Fruit fly (Drosophila melanogaster) whole organism, embryonic: ENCODE data around the gene CG5715.

ENCODE experiments used
- Abd-B ChIP-seq: fragments of 200-800 bp; sonication (Bioruptor generic); optimal IDR thresholded peaks from 2 replicates; lab custom pipeline; 2018; ENCODE audit warnings: missing biosample characterization, mild to moderate bottlenecking, missing genetic modification characterization, moderate library complexity
- Adf1 ChIP-seq: fragments of 200-800 bp; sonication (Bioruptor generic); IDR thresholded peaks from 2 replicates; pipeline ENCODE4 v1.3.6; 2022; ENCODE audit warnings: missing biosample characterization, missing genetic modification characterization
- BtbVII ChIP-seq: fragments of 200-800 bp; sonication (Bioruptor generic); optimal IDR thresholded peaks from 3 replicates; lab custom pipeline; 2017; ENCODE audit warnings: missing biosample characterization, mild to moderate bottlenecking, missing genetic modification characterization
- CG14965 ChIP-seq: fragments of 200-800 bp; sonication (Bioruptor generic); optimal IDR thresholded peaks from 2 replicates; lab custom pipeline; 2016; ENCODE audit warnings: missing biosample characterization, missing genetic modification characterization, borderline replicate concordance
- CG15073 ChIP-seq: fragments of 200-800 bp; sonication (Bioruptor generic); optimal IDR thresholded peaks from 2 replicates; lab custom pipeline; 2016; ENCODE audit warnings: missing biosample characterization, missing genetic modification characterization
- CG15514 ChIP-seq: fragments of 200-800 bp; sonication (Bioruptor generic); optimal IDR thresholded peaks from 3 replicates; lab custom pipeline; 2017; ENCODE audit warnings: missing biosample characterization, missing genetic modification characterization, mild to moderate bottlenecking, moderate library complexity, missing genetic modification reagents
- CG2116 ChIP-seq: fragments of 200-800 bp; sonication (Bioruptor generic); optimal IDR thresholded peaks from 3 replicates; lab custom pipeline; 2018; ENCODE audit warnings: missing biosample characterization, mild to moderate bottlenecking, missing genetic modification characterization
- CG32772 ChIP-seq: fragments of 200-800 bp; sonication (Bioruptor generic); IDR thresholded peaks from 2 replicates; pipeline ENCODE4 v1.3.6; 2022; ENCODE audit warnings: missing biosample characterization, missing genetic modification characterization
- CG34376 ChIP-seq: fragments of 200-800 bp; sonication (Bioruptor generic); optimal IDR thresholded peaks from 2 replicates; lab custom pipeline; 2018; ENCODE audit warnings: missing biosample characterization, mild to moderate bottlenecking, missing genetic modification characterization
- CG34422 ChIP-seq: fragments of 200-800 bp; sonication (Bioruptor generic); IDR thresholded peaks from 3 replicates; pipeline ENCODE4 v1.3.6; 2022; ENCODE audit warnings: missing biosample characterization, missing genetic modification characterization
- CG4360 ChIP-seq: fragments of 200-800 bp; sonication (Bioruptor generic); IDR thresholded peaks from 2 replicates; pipeline ENCODE4 v1.3.6; 2022; ENCODE audit warnings: missing biosample characterization, missing genetic modification characterization
- CG9609 ChIP-seq: fragments of 200-800 bp; sonication (Bioruptor generic); optimal IDR thresholded peaks from 3 replicates; lab custom pipeline; 2016; ENCODE audit warnings: missing biosample characterization, missing genetic modification characterization
- CHES-1-like ChIP-seq: fragments of 200-800 bp; sonication (Bioruptor generic); optimal IDR thresholded peaks from 2 replicates; lab custom pipeline; 2016; ENCODE audit warnings: missing biosample characterization, missing genetic modification characterization
- CoRest ChIP-seq: fragments of 200-800 bp; sonication (Bioruptor generic); optimal IDR thresholded peaks from 3 replicates; lab custom pipeline; 2018; ENCODE audit warnings: missing biosample characterization, mild to moderate bottlenecking, missing genetic modification characterization, moderate library complexity
- Hmx ChIP-seq: fragments of 200-800 bp; sonication (Bioruptor generic); optimal IDR thresholded peaks from 2 replicates; lab custom pipeline; 2016; ENCODE audit warnings: missing biosample characterization, missing genetic modification characterization
- Hr51 ChIP-seq, 2 experiments: fragments of 200-800 bp; sonication (Bioruptor generic); optimal IDR thresholded peaks; 2 replicates in 1 of 2; 3 replicates in 1 of 2; lab custom pipeline; 2016 to 2018; ENCODE audit warnings: missing biosample characterization in 2 of 2, missing genetic modification characterization in 2 of 2, mild to moderate bottlenecking in 1 of 2, moderate library complexity in 1 of 2
- MBD-R2 ChIP-seq: fragments of 200-800 bp; sonication (Bioruptor generic); IDR thresholded peaks from 2 replicates; pipeline ENCODE4 v1.3.6; 2022; ENCODE audit warnings: missing biosample characterization, missing genetic modification characterization
- Med ChIP-seq: fragments of 200-800 bp; sonication (Bioruptor generic); peaks from one replicate; lab custom pipeline; 2016; ENCODE audit warnings: missing biosample characterization, missing genetic modification characterization, mild to moderate bottlenecking, inconsistent platforms, moderate library complexity
- Pdp1 ChIP-seq, 2 experiments: fragments of 200-800 bp; sonication (Bioruptor generic); optimal IDR thresholded peaks; 3 replicates each; lab custom pipeline; 2016; ENCODE audit warnings: missing biosample characterization in 2 of 2, missing genetic modification characterization in 2 of 2, mild to moderate bottlenecking in 1 of 2, moderate library complexity in 1 of 2
- Sry-β ChIP-seq: fragments of 200-800 bp; sonication (Bioruptor generic); optimal IDR thresholded peaks from 2 replicates; lab custom pipeline; 2018; ENCODE audit warnings: missing biosample characterization, mild to moderate bottlenecking, missing genetic modification characterization, moderate library complexity
- Ssrp ChIP-seq: fragments of 200-800 bp; sonication (Bioruptor generic); optimal IDR thresholded peaks from 2 replicates; lab custom pipeline; 2018; ENCODE audit warnings: missing biosample characterization, mild to moderate bottlenecking, missing genetic modification characterization, moderate library complexity
- bab2 ChIP-seq: fragments of 200-800 bp; sonication (Bioruptor generic); optimal IDR thresholded peaks from 2 replicates; lab custom pipeline; 2016; ENCODE audit warnings: missing biosample characterization, missing genetic modification characterization
- bbx ChIP-seq: fragments of 200-800 bp; sonication (Bioruptor generic); IDR thresholded peaks from 2 replicates; pipeline ENCODE4 v1.3.6; 2022; ENCODE audit warnings: missing biosample characterization, missing genetic modification characterization; ENCODE audit not compliant: partially characterized antibody
- br ChIP-seq: fragments of >200 bp; optimal IDR thresholded peaks from 2 replicates; lab custom pipeline; 2017
- caup ChIP-seq: fragments of 200-800 bp; sonication (Bioruptor generic); optimal IDR thresholded peaks from 3 replicates; lab custom pipeline; 2017; ENCODE audit warnings: missing biosample characterization, mild to moderate bottlenecking, missing genetic modification characterization, moderate library complexity; ENCODE audit not compliant: severe bottlenecking
- chm ChIP-seq: fragments of 200-800 bp; sonication (Bioruptor generic); IDR thresholded peaks from 2 replicates; pipeline ENCODE4 v1.3.6; 2022; ENCODE audit warnings: missing biosample characterization, missing genetic modification characterization
- disco-r ChIP-seq: fragments of 200-800 bp; sonication (Bioruptor generic); optimal IDR thresholded peaks from 2 replicates; lab custom pipeline; 2016; ENCODE audit warnings: missing biosample characterization, missing genetic modification characterization
- en ChIP-seq: fragments of 200-800 bp; sonication (Bioruptor generic); optimal IDR thresholded peaks from 2 replicates; lab custom pipeline; 2016; ENCODE audit warnings: missing biosample characterization, missing genetic modification characterization
- exex ChIP-seq: fragments of 200-800 bp; sonication (Bioruptor generic); optimal IDR thresholded peaks from 4 replicates; lab custom pipeline; 2018; ENCODE audit warnings: missing biosample characterization, mild to moderate bottlenecking, missing genetic modification characterization, moderate library complexity
- fd96Cb ChIP-seq: fragments of 200-800 bp; sonication (Bioruptor generic); optimal IDR thresholded peaks from 2 replicates; lab custom pipeline; 2018; ENCODE audit warnings: missing biosample characterization, mild to moderate bottlenecking, missing genetic modification characterization, moderate library complexity
- ftz-f1 ChIP-seq: fragments of 200-800 bp; sonication (Bioruptor generic); optimal IDR thresholded peaks from 2 replicates; lab custom pipeline; 2016; ENCODE audit warnings: missing biosample characterization, missing genetic modification characterization
- gcm2 ChIP-seq: fragments of 200-800 bp; sonication (Bioruptor generic); optimal IDR thresholded peaks from 2 replicates; lab custom pipeline; 2016; ENCODE audit warnings: missing biosample characterization, missing genetic modification characterization
- gro ChIP-seq: fragments of 200-800 bp; sonication (Bioruptor generic); optimal IDR thresholded peaks from 2 replicates; lab custom pipeline; 2016; ENCODE audit warnings: missing biosample characterization, missing genetic modification characterization
- hb ChIP-seq: fragments of 200-800 bp; sonication (Bioruptor generic); IDR thresholded peaks from 3 replicates; pipeline ENCODE4 v1.3.6; 2022; ENCODE audit warnings: missing biosample characterization, missing genetic modification characterization; ENCODE audit not compliant: partially characterized antibody
- jumu ChIP-seq: fragments of 200-800 bp; sonication (Bioruptor generic); optimal IDR thresholded peaks from 3 replicates; lab custom pipeline; 2016; ENCODE audit warnings: missing biosample characterization, missing genetic modification characterization
- kah ChIP-seq: fragments of 200-800 bp; sonication (Bioruptor generic); optimal IDR thresholded peaks from 2 replicates; lab custom pipeline; 2018; ENCODE audit warnings: missing biosample characterization, mild to moderate bottlenecking, missing genetic modification characterization
- nau ChIP-seq: fragments of 200-800 bp; sonication (Bioruptor generic); optimal IDR thresholded peaks from 3 replicates; lab custom pipeline; 2017; ENCODE audit warnings: missing biosample characterization, mild to moderate bottlenecking, missing genetic modification characterization, missing genetic modification reagents
- nom ChIP-seq: fragments of 200-800 bp; sonication (Bioruptor generic); optimal IDR thresholded peaks from 2 replicates; lab custom pipeline; 2017; ENCODE audit warnings: missing biosample characterization, missing genetic modification characterization, mild to moderate bottlenecking, moderate library complexity, missing genetic modification reagents
- otp ChIP-seq: fragments of 200-800 bp; sonication (Bioruptor generic); IDR thresholded peaks from 3 replicates; pipeline ENCODE4, ENCODE4 v1.3.6; 2022; ENCODE audit warnings: missing biosample characterization, missing genetic modification characterization
- sens ChIP-seq: fragments of 200-800 bp; sonication (Bioruptor generic); peaks from one replicate; lab custom pipeline; 2016; ENCODE audit warnings: missing biosample characterization, missing genetic modification characterization
- shn ChIP-seq: fragments of 200-800 bp; sonication (Bioruptor generic); optimal IDR thresholded peaks from 3 replicates; lab custom pipeline; 2016; ENCODE audit warnings: missing biosample characterization, missing genetic modification characterization
- tin ChIP-seq: fragments of 200-800 bp; sonication (Bioruptor generic); optimal IDR thresholded peaks from 3 replicates; lab custom pipeline; 2016; ENCODE audit warnings: missing biosample characterization, missing genetic modification characterization
- tna ChIP-seq: fragments of 200-800 bp; sonication (Bioruptor generic); IDR thresholded peaks from 2 replicates; pipeline ENCODE4 v1.3.6; 2022; ENCODE audit warnings: missing biosample characterization, missing genetic modification characterization; ENCODE audit not compliant: partially characterized antibody
- usp ChIP-seq: fragments of >200 bp; optimal IDR thresholded peaks from 2 replicates; lab custom pipeline; 2017; ENCODE audit warnings: missing biosample characterization, missing genetic modification characterization
- vfl ChIP-seq: fragments of 200-800 bp; sonication (Bioruptor generic); optimal IDR thresholded peaks from 2 replicates; lab custom pipeline; 2016; ENCODE audit warnings: missing biosample characterization, missing genetic modification characterization
- yki ChIP-seq: fragments of >200 bp; optimal IDR thresholded peaks from 3 replicates; lab custom pipeline; 2018

CG5715 gene

DNA sequence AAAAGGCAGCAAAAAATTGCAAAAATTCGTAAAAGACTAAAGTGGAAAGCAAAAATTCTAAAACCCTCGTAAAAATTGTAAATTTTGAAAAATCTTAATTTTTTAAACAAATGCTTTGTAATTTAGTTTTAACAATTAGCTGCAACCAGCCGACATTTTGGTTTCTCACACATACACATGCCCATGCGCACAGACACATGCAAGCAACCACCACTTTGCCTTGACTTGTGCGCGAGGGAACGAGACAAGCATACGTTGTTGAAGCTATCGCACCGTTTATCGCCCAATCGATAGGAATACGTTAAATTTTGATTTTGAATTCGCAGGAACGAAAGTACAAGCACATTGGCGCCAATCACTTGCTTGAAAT is 26.1 kb upstream of the CG5715 start (continued):
- TF ChIP-seq Abd-B (no peak), disco-r (no peak), CG15073 (GFP tag; lab: Kevin White, UChicago) (no peak), Sry-β (GFP tag; lab: Kevin White, UChicago) (no peak), jumu (GFP tag; lab: Kevin White, UChicago) (no peak), CG15514 (GFP tag; lab: Kevin White, UChicago) (peak; percentile 49), tin (GFP tag; lab: Kevin White, UChicago) (no peak), MBD-R2 (GFP tag; lab: Robert Waterston, UW) (peak; percentile 49), tna (GFP tag; lab: Robert Waterston, UW) (peak; percentile 75), Ssrp (tag; lab: Kevin White, UChicago) (no peak), Adf1 (GFP tag; lab: Robert Waterston, UW) (0 out of 2 replicates have a peak, but pooled peaks have one; percentile 13), yki (lab: Kevin White, UChicago) (no peak), ftz-f1 (peak; percentile 96)
- TF ChIP-seq, all 482 proteins: peak for 84

DNA sequence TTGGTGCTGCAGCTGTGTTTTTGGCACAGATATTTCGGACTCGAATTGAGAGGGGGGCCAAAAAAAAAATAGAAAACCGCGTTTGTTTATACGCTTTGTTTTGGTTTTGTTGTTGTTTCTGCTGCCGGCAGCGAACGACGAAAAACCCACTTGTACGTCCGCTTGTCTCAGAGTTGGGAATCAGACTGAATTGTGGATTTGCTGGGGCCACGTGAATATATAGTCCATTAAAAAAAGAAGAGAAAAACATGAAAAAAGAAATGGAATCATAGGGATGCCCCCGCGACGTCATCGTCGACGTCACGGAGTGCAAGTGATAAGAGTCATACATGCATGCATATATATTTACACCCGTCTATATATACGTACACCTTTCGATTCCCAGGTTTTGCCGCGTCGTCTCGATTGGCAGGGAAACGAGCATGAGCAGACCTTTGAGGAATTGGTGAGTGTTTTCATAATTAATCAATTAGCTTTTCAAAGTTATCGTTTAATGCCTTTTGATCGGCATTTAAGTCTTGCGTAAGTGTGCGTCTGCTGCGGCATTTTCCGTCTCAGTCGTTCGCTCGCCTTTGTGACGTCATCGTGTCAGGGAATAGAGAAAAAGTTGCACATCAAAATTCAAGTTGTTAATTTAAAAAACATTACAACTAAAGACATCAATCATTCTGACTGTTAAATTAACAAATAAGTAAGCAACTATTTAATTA is 25.6 kb upstream of the CG5715 start:
- peak; percentile 12 for TF ChIP-seq en (GFP tag; lab: Kevin White, UChicago)
- TF ChIP-seq fd96Cb (tag; lab: Kevin White, UChicago), result peak; percentile 3
- no peak for TF ChIP-seq Hr51 (GFP tag; optimal IDR thresholded peaks at IDR 0.05; lab: Kevin White, UChicago)
- TF ChIP-seq otp (GFP tag; lab: Robert Waterston, UW), result no peak
- TF ChIP-seq bab2 (GFP tag; lab: Kevin White, UChicago), result no peak
- TF ChIP-seq exex (tag; lab: Kevin White, UChicago), result peak; percentile 71
- no peak for TF ChIP-seq gcm2 (GFP tag; lab: Kevin White, UChicago)
- TF ChIP-seq CoRest (tag; lab: Kevin White, UChicago), result no peak
- TF ChIP-seq shn (GFP tag; lab: Kevin White, UChicago), result peak; percentile 9
- peak; percentile 25; the same call in 1 of the 2 replicates for TF ChIP-seq bbx (GFP tag; lab: Robert Waterston, UW)
- peak; percentile 12 for TF ChIP-seq kah
- TF ChIP-seq CG34376, result peak; percentile 4
- TF ChIP-seq Pdp1 (GFP tag; optimal IDR thresholded peaks at IDR 0.05; lab: Kevin White, UChicago), result peak in 1 of 2 experiments; percentile 99
- TF ChIP-seq CG14965, result no peak
- TF ChIP-seq usp (GFP tag; lab: Kevin White, UChicago), result no peak
- peak; percentile 38; the same call in 1 of the 2 replicates for TF ChIP-seq CG32772 (GFP tag; lab: Robert Waterston, UW)
- peak; percentile 69 for TF ChIP-seq CG4360 (GFP tag; lab: Robert Waterston, UW)
- TF ChIP-seq gro (GFP tag; lab: Kevin White, UChicago), result peak; percentile 18
- no peak for TF ChIP-seq Hmx (GFP tag; lab: Kevin White, UChicago)
- no peak for TF ChIP-seq nau (GFP tag; lab: Kevin White, UChicago)
- no peak for TF ChIP-seq CG9609 (GFP tag; lab: Kevin White, UChicago)
- peak; percentile 54 for TF ChIP-seq nom (GFP tag; lab: Kevin White, UChicago)
- no peak for TF ChIP-seq caup (GFP tag; lab: Kevin White, UChicago)
- 0 out of 2 replicates have a peak, but pooled peaks have one; percentile 8 for TF ChIP-seq chm (GFP tag; lab: Robert Waterston, UW)
- TF ChIP-seq CG34422, result 0 out of 3 replicates have a peak, but pooled peaks have one; percentile 59
- no peak for TF ChIP-seq CHES-1-like (GFP tag; lab: Kevin White, UChicago)
- TF ChIP-seq sens (GFP tag; lab: Kevin White, UChicago), result peak; percentile 21
- TF ChIP-seq hb (GFP tag; lab: Robert Waterston, UW), result no peak
- TF ChIP-seq BtbVII (GFP tag; lab: Kevin White, UChicago), result peak; percentile 67
- no peak for TF ChIP-seq vfl
- TF ChIP-seq br, result no peak
- peak; percentile 35 for TF ChIP-seq Med (GFP tag; lab: Kevin White, UChicago)
- TF ChIP-seq CG2116 (GFP tag; lab: Kevin White, UChicago), result no peak
- TF ChIP-seq, all 482 proteins: peak for 17
